Worm (Caenorhabditis elegans): ENCODE results near the gene W05E10.1.

The W05E10.1 gene

DNA sequence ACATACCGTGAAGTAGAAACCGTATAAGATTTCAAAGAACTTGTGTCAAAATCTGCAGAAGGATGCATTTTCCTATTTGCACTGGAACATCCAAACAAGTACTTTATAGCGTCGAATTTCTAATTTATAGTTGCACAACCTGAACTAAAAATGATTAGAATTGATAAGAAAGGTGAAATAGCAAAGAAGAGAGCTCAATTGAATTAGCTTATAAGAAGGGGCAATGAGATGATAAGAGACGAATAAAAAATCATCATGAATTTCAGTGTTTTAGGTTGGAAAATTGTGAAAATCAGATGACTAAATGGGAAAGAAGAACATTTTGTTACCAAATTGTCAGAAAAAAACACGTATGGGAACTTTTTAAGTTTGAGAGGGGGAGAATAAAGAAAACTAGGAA is at the start of gene W05E10.1:
Gene W05E10.1, minus strand, starts transcription at position 139 of the 400 bp plus-strand sequence.
- no peak for TF ChIP-seq F37D6.2 (tag; optimal IDR thresholded peaks at IDR 0.05)
- peak; percentile 63 for TF ChIP-seq dmd-6 (GFP tag; IDR thresholded peaks at IDR 0.05)
- TF ChIP-seq gei-8 (GFP tag; optimal IDR thresholded peaks at IDR 0.05): no peak
- no peak for TF ChIP-seq lsy-2 (tag; optimal IDR thresholded peaks at IDR 0.05)
- no peak for TF ChIP-seq tag-97 (GFP tag; IDR thresholded peaks at IDR 0.05)
- TF ChIP-seq aha-1 (tag): peak; percentile 62
- TF ChIP-seq lin-15B (tag; optimal IDR thresholded peaks at IDR 0.05): no peak
- TF ChIP-seq nhr-28 (tag; optimal IDR thresholded peaks at IDR 0.05): peak; percentile 76
- TF ChIP-seq Y105C5A.15 (GFP tag; IDR thresholded peaks at IDR 0.05): no peak
- no peak for TF ChIP-seq aly-2 (tag; optimal IDR thresholded peaks at IDR 0.05)
- no peak for TF ChIP-seq F10B5.3 (tag; optimal IDR thresholded peaks at IDR 0.05)
- peak; percentile 59 for TF ChIP-seq pqm-1 (tag; optimal IDR thresholded peaks at IDR 0.05)
- no peak for TF ChIP-seq nhr-102 (tag; optimal IDR thresholded peaks at IDR 0.05)
- no peak for TF ChIP-seq nhr-77 (tag; optimal IDR thresholded peaks at IDR 0.05)
- no peak for TF ChIP-seq ZK546.5 (tag; optimal IDR thresholded peaks at IDR 0.05)
- TF ChIP-seq spr-1 (tag; optimal IDR thresholded peaks at IDR 0.05): no peak

ce11 chrV:11741078-11741477 is 49.6 kb upstream of the W05E10.1 start:
- TF ChIP-seq dmd-6 (GFP tag; IDR thresholded peaks at IDR 0.05): no peak
- peak; percentile 32 for TF ChIP-seq aha-1 (tag)

ce11 chrV:11739820-11740219 is 48.3 kb upstream of the W05E10.1 start, which contains the start of gene T04F3.1:
Gene T04F3.1 (plus strand): TSS chrV:11740065.
- TF ChIP-seq aha-1 (tag): peak; percentile 57
- TF ChIP-seq mdl-1 (tag; optimal IDR thresholded peaks at IDR 0.05): peak in 1 of 2 experiments; percentile 60
- no peak for TF ChIP-seq dve-1 (tag; optimal IDR thresholded peaks at IDR 0.05; ENCODE audit: insufficient read depth)
- TF ChIP-seq hlh-11 (tag; optimal IDR thresholded peaks at IDR 0.05): peak; percentile 36
- peak; percentile 75 for TF ChIP-seq nhr-28 (tag; optimal IDR thresholded peaks at IDR 0.05)
- TF ChIP-seq mxl-3 (GFP tag; optimal IDR thresholded peaks at IDR 0.05): peak; percentile 58
- TF ChIP-seq lin-39 (tag; optimal IDR thresholded peaks at IDR 0.05): no peak
- peak; percentile 55 for TF ChIP-seq nhr-48 (tag; optimal IDR thresholded peaks at IDR 0.05)
- peak; percentile 0 for TF ChIP-seq hlh-30 (tag; optimal IDR thresholded peaks at IDR 0.05; ENCODE audit: insufficient read depth)

DNA sequence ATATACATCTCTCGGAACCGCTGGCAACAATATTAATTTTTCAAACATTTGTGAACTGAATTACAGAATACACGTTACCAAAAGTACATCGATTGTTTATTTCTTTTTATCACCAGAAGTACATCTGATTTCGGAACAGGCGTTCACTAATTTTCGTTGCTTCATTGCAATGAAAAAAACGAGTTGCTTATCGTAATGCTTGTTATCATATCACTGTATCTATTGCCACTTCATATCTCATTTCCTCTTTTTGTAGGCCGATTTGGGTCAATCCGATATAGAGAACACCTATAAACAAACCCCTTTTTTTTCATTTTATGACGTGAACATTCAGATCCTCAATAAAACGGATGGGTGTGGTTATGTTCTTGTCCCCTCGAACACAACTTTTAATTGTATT is 45.8 kb upstream of the W05E10.1 start:
- TF ChIP-seq nhr-41 (GFP tag; IDR thresholded peaks at IDR 0.05) (no peak), dve-1 (tag; optimal IDR thresholded peaks at IDR 0.05; ENCODE audit: insufficient read depth) (no peak)

DNA sequence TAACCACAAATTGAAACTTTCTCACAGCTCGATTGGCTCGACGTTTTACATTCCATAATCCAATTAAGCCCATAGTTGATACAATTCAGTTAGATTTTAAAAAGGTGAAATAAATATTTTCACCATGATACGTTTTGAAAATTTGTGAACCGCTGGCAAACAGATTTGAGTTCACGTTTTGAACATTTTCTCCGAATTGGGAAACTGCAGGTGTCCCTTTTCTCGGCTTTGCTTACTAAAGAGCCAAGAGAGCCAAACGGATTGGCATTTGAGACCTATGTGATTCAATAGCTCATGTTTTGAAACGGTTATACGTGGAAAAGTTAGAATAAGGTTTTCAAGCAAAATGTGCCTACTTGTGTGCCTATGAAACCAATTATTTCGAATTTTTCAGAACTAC is 45.4 kb upstream of the W05E10.1 start, which contains the start of gene spe-42:
Gene spe-42, minus strand, starts transcription at position 101 of the 400 bp plus-strand sequence.
- TF ChIP-seq F10B5.3 (tag; optimal IDR thresholded peaks at IDR 0.05) (no peak), zfp-2 (tag; optimal IDR thresholded peaks at IDR 0.05) (no peak), nhr-28 (tag; optimal IDR thresholded peaks at IDR 0.05) (no peak), mes-2 (tag; optimal IDR thresholded peaks at IDR 0.05; ENCODE audit: poor library complexity, severe bottlenecking) (no peak), nhr-6 (tag; optimal IDR thresholded peaks at IDR 0.05) (no peak), gei-8 (GFP tag; optimal IDR thresholded peaks at IDR 0.05) (no peak), F26F4.8 (GFP tag; conservative IDR thresholded peaks at IDR 0.05) (no peak), dve-1 (tag; optimal IDR thresholded peaks at IDR 0.05; ENCODE audit: insufficient read depth) (no peak), duxl-1 (tag; optimal IDR thresholded peaks at IDR 0.05; ENCODE audit: poor library complexity) (no peak), spr-1 (tag; optimal IDR thresholded peaks at IDR 0.05) (no peak), unc-39 (tag; optimal IDR thresholded peaks at IDR 0.05) (no peak), lir-3 (tag; optimal IDR thresholded peaks at IDR 0.05) (no peak)

DNA sequence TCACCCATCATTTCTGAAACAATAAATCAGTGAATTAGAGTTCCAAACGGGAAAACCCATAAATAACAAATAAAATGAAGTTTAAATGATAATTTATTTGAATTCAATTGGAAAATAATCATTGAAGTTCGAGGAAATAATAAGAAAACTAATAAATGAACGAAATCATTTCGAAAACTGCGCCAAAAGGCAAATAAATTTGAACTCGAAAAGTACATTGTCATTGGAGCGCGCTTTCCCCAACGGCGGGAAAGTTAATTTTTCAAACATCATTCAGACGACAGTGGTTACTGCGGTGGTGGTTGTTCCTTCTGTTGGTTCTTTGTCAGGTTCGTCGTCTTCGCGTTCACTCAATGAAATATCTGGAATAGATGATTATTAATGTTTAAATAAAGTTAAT is 42.0 kb upstream of the W05E10.1 start, which contains the start of gene npp-22:
Gene npp-22, minus strand, starts transcription at position 13 of the 400 bp plus-strand sequence.
- TF ChIP-seq zag-1 (tag; optimal IDR thresholded peaks at IDR 0.05) (no peak), mxl-2 (GFP tag; conservative IDR thresholded peaks at IDR 0.05) (no peak), lin-38 (GFP tag; IDR thresholded peaks at IDR 0.05) (peak; percentile 91), nhr-28 (tag; optimal IDR thresholded peaks at IDR 0.05) (peak; percentile 19), lin-15B (tag; optimal IDR thresholded peaks at IDR 0.05) (no peak), T20F7.1 (GFP tag; optimal IDR thresholded peaks at IDR 0.05) (peak; percentile 41), rbr-2 (tag; optimal IDR thresholded peaks at IDR 0.05) (peak; percentile 36), F37D6.2 (tag; optimal IDR thresholded peaks at IDR 0.05) (no peak), nhr-6 (tag; optimal IDR thresholded peaks at IDR 0.05) (peak; percentile 34), ztf-11 (tag; optimal IDR thresholded peaks at IDR 0.05) (no peak), pha-4 (GFP tag; IDR thresholded peaks at IDR 0.05) (no peak), pha-4 (tag; optimal IDR thresholded peaks at IDR 0.05) (peak; percentile 67), dpl-1 (GFP tag; optimal IDR thresholded peaks at IDR 0.05) (peak; percentile 94), ZK546.5 (tag; optimal IDR thresholded peaks at IDR 0.05) (no peak)

Measured in whole organism, L4 larva.